Fruit fly (Drosophila melanogaster) whole organism, embryonic: ENCODE data around the gene VhaSFD.

ENCODE experiments used
- ATbp ChIP-seq: fragments of 200-800 bp; sonication (Bioruptor generic); optimal IDR thresholded peaks from 2 replicates; lab custom pipeline; 2017; ENCODE audit warnings: missing biosample characterization, mild to moderate bottlenecking, missing genetic modification characterization, missing genetic modification reagents
- Abd-B ChIP-seq: fragments of 200-800 bp; sonication (Bioruptor generic); optimal IDR thresholded peaks from 2 replicates; lab custom pipeline; 2018; ENCODE audit warnings: missing biosample characterization, mild to moderate bottlenecking, missing genetic modification characterization, moderate library complexity
- CG10147 ChIP-seq: fragments of 200-800 bp; sonication (Bioruptor generic); optimal IDR thresholded peaks from 2 replicates; lab custom pipeline; 2019; ENCODE audit warnings: missing biosample characterization, mild to moderate bottlenecking, missing genetic modification characterization, moderate library complexity
- CG10209 ChIP-seq: fragments of 200-800 bp; sonication (Bioruptor generic); optimal IDR thresholded peaks from 3 replicates; lab custom pipeline; 2017; ENCODE audit warnings: missing biosample characterization, mild to moderate bottlenecking, missing genetic modification characterization, missing genetic modification reagents
- CG10267 ChIP-seq: fragments of 200-800 bp; sonication (Bioruptor generic); optimal IDR thresholded peaks from 2 replicates; lab custom pipeline; 2018; ENCODE audit warnings: missing biosample characterization, mild to moderate bottlenecking, missing genetic modification characterization, moderate library complexity
- CG10654 ChIP-seq: fragments of 200-800 bp; sonication (Bioruptor generic); optimal IDR thresholded peaks from 2 replicates; lab custom pipeline; 2016; ENCODE audit warnings: missing biosample characterization, missing genetic modification characterization
- CG12219 ChIP-seq: fragments of 200-800 bp; sonication (Bioruptor generic); optimal IDR thresholded peaks from 3 replicates; lab custom pipeline; 2018; ENCODE audit warnings: missing biosample characterization, mild to moderate bottlenecking, missing genetic modification characterization
- CG12236 ChIP-seq: fragments of 200-800 bp; sonication (Bioruptor generic); optimal IDR thresholded peaks from 2 replicates; lab custom pipeline; 2016; ENCODE audit warnings: missing biosample characterization, missing genetic modification characterization
- CG12299 ChIP-seq: fragments of 200-800 bp; sonication (Bioruptor generic); optimal IDR thresholded peaks from 2 replicates; lab custom pipeline; 2018; ENCODE audit warnings: missing biosample characterization, mild to moderate bottlenecking, missing genetic modification characterization
- CG12659 ChIP-seq: fragments of 200-800 bp; sonication (Bioruptor generic); optimal IDR thresholded peaks from 3 replicates; lab custom pipeline; 2017; ENCODE audit warnings: mild to moderate bottlenecking, missing biosample characterization, missing genetic modification reagents, missing genetic modification characterization
- CG13123 ChIP-seq: fragments of 200-800 bp; sonication (Bioruptor generic); optimal IDR thresholded peaks from 2 replicates; lab custom pipeline; 2016; ENCODE audit warnings: missing biosample characterization, missing genetic modification characterization
- CG13424 ChIP-seq: fragments of 200-800 bp; sonication (Bioruptor generic); optimal IDR thresholded peaks from 2 replicates; lab custom pipeline; 2019; ENCODE audit warnings: missing biosample characterization, mild to moderate bottlenecking, missing genetic modification characterization, moderate library complexity
- CG15073 ChIP-seq: fragments of 200-800 bp; sonication (Bioruptor generic); optimal IDR thresholded peaks from 2 replicates; lab custom pipeline; 2016; ENCODE audit warnings: missing biosample characterization, missing genetic modification characterization
- CG15269 ChIP-seq: fragments of 200-800 bp; sonication (Bioruptor generic); optimal IDR thresholded peaks from 2 replicates; lab custom pipeline; 2018; ENCODE audit warnings: missing biosample characterization, mild to moderate bottlenecking, missing genetic modification characterization, moderate library complexity
- CG17385 ChIP-seq: fragments of 200-800 bp; sonication (Bioruptor generic); optimal IDR thresholded peaks from 3 replicates; lab custom pipeline; 2018; ENCODE audit warnings: missing biosample characterization, mild to moderate bottlenecking, missing genetic modification characterization
- CG2199 ChIP-seq: fragments of 200-800 bp; sonication (Bioruptor generic); IDR thresholded peaks from 3 replicates; pipeline ENCODE4 v1.3.6; 2022; ENCODE audit warnings: missing biosample characterization, missing genetic modification characterization
- CG32772 ChIP-seq: fragments of 200-800 bp; sonication (Bioruptor generic); IDR thresholded peaks from 2 replicates; pipeline ENCODE4 v1.3.6; 2022; ENCODE audit warnings: missing biosample characterization, missing genetic modification characterization
- CG34422 ChIP-seq: fragments of 200-800 bp; sonication (Bioruptor generic); IDR thresholded peaks from 3 replicates; pipeline ENCODE4 v1.3.6; 2022; ENCODE audit warnings: missing biosample characterization, missing genetic modification characterization
- CG3995 ChIP-seq: fragments of 200-800 bp; sonication (Bioruptor generic); optimal IDR thresholded peaks from 3 replicates; lab custom pipeline; 2016; ENCODE audit warnings: missing biosample characterization, missing genetic modification characterization
- CG4328 ChIP-seq: fragments of 200-800 bp; sonication (Bioruptor generic); optimal IDR thresholded peaks from 3 replicates; lab custom pipeline; 2017; ENCODE audit warnings: missing biosample characterization, missing genetic modification reagents, missing genetic modification characterization
- CG4360 ChIP-seq: fragments of 200-800 bp; sonication (Bioruptor generic); IDR thresholded peaks from 2 replicates; pipeline ENCODE4 v1.3.6; 2022; ENCODE audit warnings: missing biosample characterization, missing genetic modification characterization
- CG4404 ChIP-seq: fragments of 200-800 bp; sonication (Bioruptor generic); IDR thresholded peaks from 2 replicates; pipeline ENCODE4 v1.3.6; 2022; ENCODE audit warnings: missing biosample characterization, missing genetic modification characterization
- CG6272 ChIP-seq: fragments of 200-800 bp; sonication (Bioruptor generic); IDR thresholded peaks from 2 replicates; pipeline ENCODE4 v1.3.6; 2022; ENCODE audit warnings: missing biosample characterization, missing genetic modification characterization
- CG7745 ChIP-seq: fragments of 200-800 bp; sonication (Bioruptor generic); optimal IDR thresholded peaks from 2 replicates; lab custom pipeline; 2018; ENCODE audit warnings: missing biosample characterization, mild to moderate bottlenecking, missing genetic modification characterization, moderate library complexity
- CG8924 ChIP-seq: fragments of 200-800 bp; optimal IDR thresholded peaks from 3 replicates; lab custom pipeline; 2019; ENCODE audit warnings: missing biosample characterization, mild to moderate bottlenecking, missing genetic modification characterization, moderate library complexity
- Dfd ChIP-seq, 2 experiments: fragments of >200 bp; optimal IDR thresholded peaks; 2 replicates each; lab custom pipeline; 2017; ENCODE audit warnings: missing biosample characterization in 2 of 2, missing genetic modification characterization in 2 of 2
- Drgx ChIP-seq: fragments of 200-800 bp; sonication (Bioruptor generic); IDR thresholded peaks from 2 replicates; pipeline ENCODE4 v1.3.6; 2022; ENCODE audit warnings: missing biosample characterization, missing genetic modification characterization
- Ets65A ChIP-seq: fragments of 200-800 bp; sonication (Bioruptor generic); peaks from one replicate; lab custom pipeline; 2016; ENCODE audit warnings: missing biosample characterization, missing genetic modification characterization
- HmgZ ChIP-seq: fragments of 200-800 bp; sonication (Bioruptor generic); optimal IDR thresholded peaks from 2 replicates; lab custom pipeline; 2018; ENCODE audit warnings: missing biosample characterization, mild to moderate bottlenecking, missing genetic modification characterization
- Nf-YC ChIP-seq: fragments of 200-800 bp; optimal IDR thresholded peaks from 3 replicates; lab custom pipeline; 2019; ENCODE audit warnings: missing biosample characterization, mild to moderate bottlenecking, missing genetic modification characterization, moderate library complexity
- Sox100B ChIP-seq: fragments of 200-800 bp; sonication (Bioruptor generic); optimal IDR thresholded peaks from 3 replicates; lab custom pipeline; 2018; ENCODE audit warnings: missing biosample characterization, mild to moderate bottlenecking, missing genetic modification characterization
- bbx ChIP-seq: fragments of 200-800 bp; sonication (Bioruptor generic); IDR thresholded peaks from 2 replicates; pipeline ENCODE4 v1.3.6; 2022; ENCODE audit warnings: missing biosample characterization, missing genetic modification characterization; ENCODE audit not compliant: partially characterized antibody
- bsh ChIP-seq, 2 experiments: fragments of 200-800 bp; sonication (Bioruptor generic); optimal IDR thresholded peaks; 2 replicates each; lab custom pipeline; 2017 to 2018; ENCODE audit warnings: mild to moderate bottlenecking in 2 of 2, missing biosample characterization in 2 of 2, missing genetic modification characterization in 2 of 2, moderate library complexity in 1 of 2
- ci ChIP-seq: fragments of 200-800 bp; sonication (Bioruptor generic); IDR thresholded peaks from 3 replicates; pipeline ENCODE4 v1.3.6; 2022; ENCODE audit warnings: missing biosample characterization, missing genetic modification characterization
- crc ChIP-seq: fragments of 200-800 bp; sonication (Bioruptor generic); optimal IDR thresholded peaks from 2 replicates; lab custom pipeline; 2016; ENCODE audit warnings: missing biosample characterization, missing genetic modification characterization
- danr ChIP-seq: fragments of 200-800 bp; sonication (Bioruptor generic); IDR thresholded peaks from 2 replicates; pipeline ENCODE4 v1.3.6; 2022; ENCODE audit warnings: missing biosample characterization, missing genetic modification characterization
- emc ChIP-seq: fragments of 200-800 bp; sonication (Bioruptor generic); optimal IDR thresholded peaks from 2 replicates; lab custom pipeline; 2016; ENCODE audit warnings: missing biosample characterization, missing genetic modification characterization
- eyg ChIP-seq: fragments of 200-800 bp; sonication (Bioruptor generic); optimal IDR thresholded peaks from 3 replicates; lab custom pipeline; 2016; ENCODE audit warnings: missing biosample characterization, missing genetic modification characterization
- gem ChIP-seq: fragments of 200-800 bp; sonication (Bioruptor generic); optimal IDR thresholded peaks from 2 replicates; lab custom pipeline; 2019; ENCODE audit warnings: missing biosample characterization, mild to moderate bottlenecking, missing genetic modification characterization, moderate library complexity
- lola ChIP-seq, 3 experiments: fragments of >200 bp in 2 of 3; fragments of 200-800 bp in 1 of 3; sonication (Bioruptor generic) in 1 of 3; optimal IDR thresholded peaks; 2 replicates each; lab custom pipeline; 2017 to 2019; ENCODE audit warnings: missing biosample characterization in 3 of 3, missing genetic modification characterization in 3 of 3, mild to moderate bottlenecking in 1 of 3, moderate library complexity in 1 of 3
- nom ChIP-seq: fragments of 200-800 bp; sonication (Bioruptor generic); optimal IDR thresholded peaks from 2 replicates; lab custom pipeline; 2017; ENCODE audit warnings: missing biosample characterization, missing genetic modification characterization, mild to moderate bottlenecking, moderate library complexity, missing genetic modification reagents
- pb ChIP-seq: fragments of 200-800 bp; sonication (Bioruptor generic); optimal IDR thresholded peaks from 3 replicates; lab custom pipeline; 2016; ENCODE audit warnings: missing biosample characterization, missing genetic modification characterization
- salm ChIP-seq: fragments of 200-800 bp; sonication (Bioruptor generic); optimal IDR thresholded peaks from 2 replicates; lab custom pipeline; 2018; ENCODE audit warnings: missing biosample characterization, mild to moderate bottlenecking, missing genetic modification characterization
- schlank ChIP-seq: fragments of 200-800 bp; sonication (Bioruptor generic); optimal IDR thresholded peaks from 2 replicates; lab custom pipeline; 2018; ENCODE audit warnings: missing biosample characterization, mild to moderate bottlenecking, missing genetic modification characterization
- sens ChIP-seq: fragments of 200-800 bp; sonication (Bioruptor generic); peaks from one replicate; lab custom pipeline; 2016; ENCODE audit warnings: missing biosample characterization, missing genetic modification characterization
- seq ChIP-seq: fragments of 200-800 bp; sonication (Bioruptor generic); IDR thresholded peaks from 2 replicates; pipeline ENCODE4 v1.3.6; 2022; ENCODE audit warnings: missing biosample characterization, missing genetic modification characterization
- slbo ChIP-seq: fragments of 200-800 bp; sonication (Bioruptor generic); IDR thresholded peaks from 2 replicates; pipeline ENCODE4 v1.3.6; 2022; ENCODE audit warnings: missing biosample characterization, missing genetic modification characterization
- sqz ChIP-seq: fragments of 200-800 bp; sonication (Bioruptor generic); optimal IDR thresholded peaks from 3 replicates; lab custom pipeline; 2018; ENCODE audit warnings: missing biosample characterization, mild to moderate bottlenecking, missing genetic modification characterization
- tx ChIP-seq: fragments of 200-800 bp; sonication (Bioruptor generic); optimal IDR thresholded peaks from 2 replicates; lab custom pipeline; 2016; ENCODE audit warnings: missing biosample characterization, missing genetic modification characterization

Gene VhaSFD

dm6 chr2L:16687863-16688262, 39.8 kb downstream of the VhaSFD start:
- 0 out of 2 replicates have a peak, but pooled peaks have one; percentile 7 for TF ChIP-seq slbo (GFP tag; lab: Robert Waterston, UW)
- TF ChIP-seq CG32772: no peak
- TF ChIP-seq CG12299 (tag; lab: Kevin White, UChicago): no peak
- TF ChIP-seq nom (GFP tag; lab: Kevin White, UChicago): peak; percentile 45
- peak; percentile 3 for TF ChIP-seq gem (tag; lab: Kevin White, UChicago)
- TF ChIP-seq Drgx (GFP tag; lab: Robert Waterston, UW): peak; percentile 44
- TF ChIP-seq Ets65A (GFP tag; lab: Kevin White, UChicago): peak; percentile 53
- no peak for TF ChIP-seq bbx (GFP tag; lab: Robert Waterston, UW)
- peak in 1 of 2 experiments; percentile 44 for TF ChIP-seq bsh (GFP tag; optimal IDR thresholded peaks at IDR 0.05; lab: Kevin White, UChicago)

dm6 chr2L:16686412-16687043, 41.1 kb downstream of the VhaSFD start:
- TF ChIP-seq CG34422 (GFP tag; lab: Robert Waterston, UW) (0 out of 3 replicates have a peak, but pooled peaks have one; percentile 23), CG15269 (tag; lab: Kevin White, UChicago) (no peak), Dfd (GFP tag; optimal IDR thresholded peaks at IDR 0.05; lab: Kevin White, UChicago) (no peak), CG6272 (GFP tag; lab: Robert Waterston, UW) (no peak), danr (no peak), CG10654 (GFP tag; lab: Kevin White, UChicago) (no peak), sens (GFP tag; lab: Kevin White, UChicago) (peak; percentile 7), seq (no peak), schlank (tag; lab: Kevin White, UChicago) (no peak), CG3995 (GFP tag; lab: Kevin White, UChicago) (no peak), CG12659 (no peak), CG10209 (GFP tag; lab: Kevin White, UChicago) (no peak), crc (no peak), CG17385 (peak; percentile 11), CG10147 (GFP tag; lab: Kevin White, UChicago) (no peak), CG8924 (tag; lab: Kevin White, UChicago) (no peak), emc (GFP tag; lab: Kevin White, UChicago) (no peak), eyg (GFP tag; lab: Kevin White, UChicago) (no peak), Sox100B (GFP tag; lab: Kevin White, UChicago) (no peak), CG12236 (GFP tag; lab: Kevin White, UChicago) (no peak), lola (GFP tag; optimal IDR thresholded peaks at IDR 0.05; lab: Kevin White, UChicago) (no peak), CG12219 (GFP tag; lab: Kevin White, UChicago) (no peak), pb (GFP tag; lab: Kevin White, UChicago) (no peak), CG4404 (GFP tag; lab: Robert Waterston, UW) (no peak), CG15073 (no peak), CG7745 (no peak), CG4328 (GFP tag; lab: Kevin White, UChicago) (no peak), CG13123 (no peak), ci (GFP tag; lab: Robert Waterston, UW) (no peak), CG4360 (no peak), CG13424 (tag; lab: Kevin White, UChicago) (no peak), Abd-B (GFP tag; lab: Kevin White, UChicago) (no peak), salm (tag; lab: Kevin White, UChicago) (no peak), CG2199 (GFP tag; lab: Robert Waterston, UW) (0 out of 3 replicates have a peak, but pooled peaks have one; percentile 10), ATbp (GFP tag; lab: Kevin White, UChicago) (no peak), tx (GFP tag; lab: Kevin White, UChicago) (no peak), HmgZ (no peak), sqz (GFP tag; lab: Kevin White, UChicago) (peak; percentile 48), Nf-YC (tag; lab: Kevin White, UChicago) (no peak), CG10267 (tag; lab: Kevin White, UChicago) (no peak)
